Worm (Caenorhabditis elegans) whole organism, L4 larva: Measurements from ENCODE around the gene irld-20.

Experiments
- F37D6.2 ChIP-seq: sonication (generic microtip); optimal IDR thresholded peaks from 2 replicates; lab custom pipeline; 2016; ENCODE audit warnings: mild to moderate bottlenecking, missing genetic modification characterization, missing compliant biosample characterization
- F49E8.2 ChIP-seq: sonication (generic microtip); optimal IDR thresholded peaks from 2 replicates; lab custom pipeline; 2016; ENCODE audit warnings: missing compliant biosample characterization, mild to moderate bottlenecking, missing genetic modification characterization, borderline replicate concordance
- T20F7.1 ChIP-seq: fragments of 200-800 bp; sonication (Bioruptor generic); optimal IDR thresholded peaks from 2 replicates; lab custom pipeline; 2018; ENCODE audit warnings: mild to moderate bottlenecking, missing genetic modification characterization, missing compliant biosample characterization
- aha-1 ChIP-seq: fragments of 150-350 bp; peaks from one replicate; lab custom pipeline; 2014; ENCODE audit warnings: missing biosample characterization, missing genetic modification characterization
- ama-1 ChIP-seq: fragments of 150-350 bp; optimal IDR thresholded peaks from 2 replicates; lab custom pipeline; 2014; ENCODE audit warnings: inconsistent platforms, mixed read lengths
- attf-4 ChIP-seq: sonication (generic microtip); optimal IDR thresholded peaks from 3 replicates; lab custom pipeline; 2017; ENCODE audit warnings: missing biosample characterization, missing genetic modification characterization
- ceh-32 ChIP-seq: sonication (generic microtip); optimal IDR thresholded peaks from 2 replicates; lab custom pipeline; 2016; ENCODE audit warnings: mild to moderate bottlenecking, missing genetic modification characterization, missing compliant biosample characterization; ENCODE audit not compliant: poor library complexity
- ceh-62 ChIP-seq: sonication (generic microtip); optimal IDR thresholded peaks from 2 replicates; lab custom pipeline; 2017; ENCODE audit warnings: missing biosample characterization, missing genetic modification characterization
- cey-2 ChIP-seq: sonication (generic microtip); optimal IDR thresholded peaks from 3 replicates; lab custom pipeline; 2017; ENCODE audit warnings: missing genetic modification characterization, mild to moderate bottlenecking, missing compliant biosample characterization, antibody characterized with exemption, borderline replicate concordance; ENCODE audit not compliant: insufficient read depth
- dmd-8 ChIP-seq: fragments of 200-800 bp; sonication (Bioruptor generic); IDR thresholded peaks from 2 replicates; pipeline ENCODE4 v1.3.6; 2022; ENCODE audit warnings: missing genetic modification characterization, missing compliant biosample characterization
- fkh-10 ChIP-seq: fragments of 150-350 bp; optimal IDR thresholded peaks from 2 replicates; lab custom pipeline; 2014; ENCODE audit warnings: missing biosample characterization, missing genetic modification reagents, missing genetic modification characterization
- fos-1 ChIP-seq: fragments of 150-350 bp; optimal IDR thresholded peaks from 2 replicates; lab custom pipeline; 2014; ENCODE audit warnings: missing biosample characterization, missing genetic modification characterization
- gei-8 ChIP-seq: fragments of 200-800 bp; sonication (Bioruptor generic); optimal IDR thresholded peaks from 2 replicates; lab custom pipeline; 2018; ENCODE audit warnings: mild to moderate bottlenecking, missing genetic modification characterization, missing compliant biosample characterization
- hlh-11 ChIP-seq: fragments of 200-800 bp; sonication (Bioruptor generic); optimal IDR thresholded peaks from 2 replicates; lab custom pipeline; 2018; ENCODE audit warnings: mild to moderate bottlenecking, missing genetic modification characterization, missing compliant biosample characterization
- hmg-1.1 ChIP-seq: fragments of 200-800 bp; sonication (Bioruptor generic); IDR thresholded peaks from 2 replicates; pipeline ENCODE4 v1.3.6; 2022; ENCODE audit warnings: missing genetic modification reagents, missing genetic modification characterization, missing compliant biosample characterization
- jun-1 ChIP-seq: fragments of 150-350 bp; optimal IDR thresholded peaks from 2 replicates; lab custom pipeline; 2014; ENCODE audit warnings: missing biosample characterization, missing genetic modification reagents, missing genetic modification characterization
- lin-38 ChIP-seq: fragments of 200-800 bp; sonication (Bioruptor generic); IDR thresholded peaks from 2 replicates; pipeline ENCODE4 v1.3.6; 2022; ENCODE audit warnings: missing genetic modification reagents, missing genetic modification characterization, missing compliant biosample characterization
- lin-39 ChIP-seq: fragments of 150-350 bp; optimal IDR thresholded peaks from 2 replicates; lab custom pipeline; 2014; ENCODE audit warnings: missing biosample characterization, missing genetic modification reagents, missing genetic modification characterization
- mep-1 ChIP-seq: fragments of 150-350 bp; sonication (generic microtip); optimal IDR thresholded peaks from 3 replicates; lab custom pipeline; 2014; ENCODE audit warnings: missing biosample characterization, missing genetic modification characterization
- mxl-2 ChIP-seq: fragments of 200-800 bp; sonication (Bioruptor generic); conservative IDR thresholded peaks from 2 replicates; pipeline ENCODE4 v1.3.6; 2022; ENCODE audit warnings: missing genetic modification reagents, missing genetic modification characterization, missing compliant biosample characterization
- nhr-11 ChIP-seq: fragments of 150-350 bp; optimal IDR thresholded peaks from 2 replicates; lab custom pipeline; 2014; ENCODE audit warnings: missing biosample characterization, missing genetic modification characterization
- nhr-42 ChIP-seq: fragments of 200-800 bp; sonication (Bioruptor generic); IDR thresholded peaks from 2 replicates; pipeline ENCODE4 v1.3.6; 2022; ENCODE audit warnings: missing genetic modification characterization, missing compliant biosample characterization
- nhr-77 ChIP-seq: fragments of 150-350 bp; optimal IDR thresholded peaks from 2 replicates; lab custom pipeline; 2014; ENCODE audit warnings: missing biosample characterization, missing genetic modification characterization
- pha-4 ChIP-seq, 2 experiments: fragments of 150-350 bp in 1 of 2; fragments of 200-800 bp in 1 of 2; sonication (Bioruptor generic) in 1 of 2; IDR thresholded peaks in 1 of 2; optimal IDR thresholded peaks in 1 of 2; 2 replicates each; pipeline versions ENCODE4 v1.3.6 to Lab custom; 2014 to 2022; ENCODE audit warnings: missing genetic modification characterization in 2 of 2, missing genetic modification reagents in 2 of 2, missing biosample characterization in 1 of 2, missing compliant biosample characterization in 1 of 2
- saeg-2 ChIP-seq: fragments of 200-800 bp; sonication (Bioruptor generic); IDR thresholded peaks from 2 replicates; pipeline ENCODE4 v1.3.6; 2022; ENCODE audit warnings: missing genetic modification reagents, missing genetic modification characterization, missing compliant biosample characterization
- set-16 ChIP-seq: fragments of 200-800 bp; sonication (Bioruptor generic); IDR thresholded peaks from 2 replicates; pipeline ENCODE4 v1.3.6; 2022; ENCODE audit warnings: missing genetic modification reagents, missing genetic modification characterization, missing compliant biosample characterization
- skn-1 ChIP-seq: fragments of 150-350 bp; optimal IDR thresholded peaks from 2 replicates; lab custom pipeline; 2014; ENCODE audit warnings: missing biosample characterization, missing genetic modification characterization
- snpc-4 ChIP-seq: fragments of 150-350 bp; optimal IDR thresholded peaks from 2 replicates; lab custom pipeline; 2014; ENCODE audit warnings: missing biosample characterization, missing genetic modification characterization
- unc-62 ChIP-seq, 3 experiments: fragments of 150-350 bp in 1 of 3; sonication (generic microtip); optimal IDR thresholded peaks in 2 of 3; peaks in 1 of 3; 1 replicate in 1 of 3; 2 replicates in 2 of 3; lab custom pipeline; 2014 to 2017; ENCODE audit warnings: missing biosample characterization in 3 of 3, missing genetic modification characterization in 3 of 3, missing genetic modification reagents in 3 of 3, missing genotype in 1 of 3
- zag-1 ChIP-seq: fragments of 150-350 bp; optimal IDR thresholded peaks from 2 replicates; lab custom pipeline; 2014; ENCODE audit warnings: missing biosample characterization, missing genetic modification characterization

irld-20 gene

ce11 chrIII:12764241-12764640 is 13.3 kb downstream of the irld-20 start, which contains the start of the genes irld-19 and irld-61:
TSS of gene irld-19 (minus strand) at chrIII:12764341.
TSS of gene irld-61 (plus strand) at chrIII:12764553.
- TF ChIP-seq snpc-4 (tag; lab: Kevin White, UChicago) (no peak), lin-39 (tag; lab: Kevin White, UChicago) (no peak), hmg-1.1 (GFP tag; lab: Robert Waterston, UW) (no peak), zag-1 (no peak), ceh-62 (tag; lab: Kevin White, UChicago) (no peak), hlh-11 (tag; lab: Kevin White, UChicago) (no peak), gei-8 (GFP tag; lab: Kevin White, UChicago) (no peak), skn-1 (tag; lab: Kevin White, UChicago) (no peak), lin-38 (GFP tag; lab: Robert Waterston, UW) (no peak), T20F7.1 (no peak), ama-1 (lab: Kevin White, UChicago) (no peak), F49E8.2 (no peak)

- TF ChIP-seq ceh-32 (tag; lab: Kevin White, UChicago) (no peak), nhr-11 (tag; lab: Kevin White, UChicago) (no peak), unc-62 (GFP tag; optimal IDR thresholded peaks at IDR 0.05 in 1 of 2; lab: Kevin White, UChicago) (peak in 1 of 2 experiments; percentile 56), unc-62 (tag; optimal IDR thresholded peaks at IDR 0.05; lab: Kevin White, UChicago) (no peak), attf-4 (no peak), hmg-1.1 (GFP tag; lab: Robert Waterston, UW) (no peak)
Observed at ce11 chrIII:12773753-12774152, 22.8 kb downstream of the irld-20 start.

DNA sequence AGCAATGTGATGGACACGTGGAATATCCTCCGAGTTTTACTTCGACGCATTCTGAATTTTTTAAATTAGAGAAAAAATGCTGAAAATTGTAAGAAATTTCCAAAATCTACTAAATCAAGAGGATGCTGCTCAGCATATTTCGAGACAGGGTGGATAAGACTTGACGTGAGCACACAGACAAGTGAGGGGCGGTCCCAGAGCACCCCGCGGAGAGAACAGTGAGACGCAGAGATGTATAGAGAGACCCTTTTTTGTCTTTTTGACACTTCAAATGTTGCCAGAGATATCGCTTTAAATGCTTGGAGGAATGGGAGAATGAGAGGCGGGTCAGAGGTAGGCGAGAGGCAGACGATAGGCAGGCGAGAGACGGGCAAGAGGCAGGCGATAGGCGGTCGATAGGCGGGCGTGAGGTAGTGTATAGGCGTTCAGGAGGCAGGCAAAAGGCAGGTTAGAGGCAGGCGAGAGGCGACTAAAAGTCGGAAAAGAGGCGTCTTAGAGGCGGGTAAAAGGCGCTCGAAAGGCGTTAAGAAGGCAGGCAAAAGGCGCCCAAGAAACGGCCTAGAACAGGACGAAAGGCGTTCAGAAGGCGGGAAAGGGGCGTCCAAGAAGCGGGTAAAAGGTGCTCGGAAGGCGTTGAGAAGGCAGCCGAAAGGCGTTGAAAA is 28.9 kb downstream of the irld-20 start, which contains the start of gene gab-1:
Gene gab-1 (minus strand): TSS at position 51 of the 662 bp plus-strand sequence.
- TF ChIP-seq nhr-77 (tag; lab: Kevin White, UChicago) (no peak), aha-1 (peak; percentile 10), set-16 (GFP tag; lab: Robert Waterston, UW) (peak; percentile 77)

DNA sequence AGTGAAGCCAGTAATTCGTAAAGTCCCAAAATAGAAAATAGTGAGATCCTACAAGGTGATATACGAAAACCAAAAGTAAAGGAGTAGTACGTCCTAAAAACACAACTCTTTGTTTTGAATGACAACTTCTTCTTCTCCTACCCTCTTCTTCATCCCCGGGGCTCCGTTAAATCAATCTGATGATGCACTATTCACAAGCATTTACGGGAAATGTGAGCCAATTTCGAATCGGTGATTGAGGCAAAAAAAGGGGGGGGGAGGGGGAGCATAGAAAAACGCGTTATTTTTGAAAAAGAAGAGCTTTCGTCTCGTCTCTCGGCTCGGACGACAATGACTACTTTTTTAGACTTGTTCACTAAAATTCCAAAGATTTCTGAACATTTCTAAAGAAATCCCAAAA is 33.0 kb downstream of the irld-20 start:
- TF ChIP-seq mxl-2 (GFP tag; lab: Robert Waterston, UW) (no peak), fkh-10 (peak; percentile 71)

DNA sequence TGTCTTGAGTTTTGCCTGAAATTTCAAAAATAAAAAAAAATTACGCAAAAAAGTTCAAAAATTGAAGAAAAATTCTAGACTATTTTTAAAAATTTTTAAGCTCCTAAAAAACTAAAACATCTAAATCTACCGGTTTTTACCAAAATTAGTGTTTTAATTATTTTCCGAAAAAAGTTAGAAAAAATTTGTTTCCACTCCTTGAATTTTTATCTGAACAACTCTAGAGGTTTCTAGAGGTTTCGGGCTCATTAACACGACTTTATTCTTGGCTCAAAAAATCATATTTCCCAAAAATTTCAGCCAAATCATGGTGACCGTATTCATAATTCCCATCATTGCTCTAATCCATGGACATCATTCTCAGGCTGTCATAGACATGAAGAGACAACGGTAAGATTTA is 33.9 kb downstream of the irld-20 start, which contains the start of gene lgc-37:
Gene lgc-37 (plus strand): TSS at position 301 of the 400 bp plus-strand sequence.
- TF ChIP-seq jun-1 (tag; lab: Kevin White, UChicago) (no peak), saeg-2 (GFP tag; lab: Robert Waterston, UW) (no peak), cey-2 (tag; lab: Kevin White, UChicago) (no peak), F49E8.2 (no peak), T20F7.1 (no peak), snpc-4 (tag; lab: Kevin White, UChicago) (no peak), fos-1 (no peak), mep-1 (tag; lab: Kevin White, UChicago) (no peak), nhr-42 (GFP tag; lab: Robert Waterston, UW) (no peak)
- TF ChIP-seq, all 104 proteins: peak for 0

DNA sequence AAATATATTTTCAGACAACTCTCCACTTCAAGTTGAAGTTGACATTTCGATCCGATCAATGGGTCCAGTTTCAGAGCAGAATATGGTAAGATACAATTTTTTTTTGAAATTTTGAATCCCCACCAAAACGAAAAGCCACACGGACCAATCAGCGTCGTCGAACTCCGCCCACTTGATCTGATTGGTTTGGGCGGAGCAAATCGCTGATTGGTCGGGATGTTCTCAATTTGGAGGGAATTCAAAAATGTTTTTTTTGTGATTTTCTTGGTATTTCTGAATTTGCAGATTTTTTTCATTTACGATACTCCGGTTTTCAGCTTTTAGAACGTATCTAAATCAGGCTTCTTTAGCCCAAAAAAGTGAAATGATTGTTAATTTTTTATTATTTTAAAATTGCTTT is 34.5 kb downstream of the irld-20 start:
- TF ChIP-seq pha-4 (GFP tag; IDR thresholded peaks at IDR 0.05; lab: Robert Waterston, UW) (no peak), pha-4 (tag; optimal IDR thresholded peaks at IDR 0.05; lab: Kevin White, UChicago) (no peak)

- TF ChIP-seq mxl-2 (GFP tag; lab: Robert Waterston, UW) (no peak), aha-1 (peak; percentile 68), zag-1 (no peak), F37D6.2 (no peak), dmd-8 (no peak), set-16 (GFP tag; lab: Robert Waterston, UW) (peak; percentile 67)
Observed at ce11 chrIII:12788239-12788638, 37.3 kb downstream of the irld-20 start.
